Fruit fly (Drosophila melanogaster): ENCODE results near the gene CG17600.

The CG17600 gene

DNA sequence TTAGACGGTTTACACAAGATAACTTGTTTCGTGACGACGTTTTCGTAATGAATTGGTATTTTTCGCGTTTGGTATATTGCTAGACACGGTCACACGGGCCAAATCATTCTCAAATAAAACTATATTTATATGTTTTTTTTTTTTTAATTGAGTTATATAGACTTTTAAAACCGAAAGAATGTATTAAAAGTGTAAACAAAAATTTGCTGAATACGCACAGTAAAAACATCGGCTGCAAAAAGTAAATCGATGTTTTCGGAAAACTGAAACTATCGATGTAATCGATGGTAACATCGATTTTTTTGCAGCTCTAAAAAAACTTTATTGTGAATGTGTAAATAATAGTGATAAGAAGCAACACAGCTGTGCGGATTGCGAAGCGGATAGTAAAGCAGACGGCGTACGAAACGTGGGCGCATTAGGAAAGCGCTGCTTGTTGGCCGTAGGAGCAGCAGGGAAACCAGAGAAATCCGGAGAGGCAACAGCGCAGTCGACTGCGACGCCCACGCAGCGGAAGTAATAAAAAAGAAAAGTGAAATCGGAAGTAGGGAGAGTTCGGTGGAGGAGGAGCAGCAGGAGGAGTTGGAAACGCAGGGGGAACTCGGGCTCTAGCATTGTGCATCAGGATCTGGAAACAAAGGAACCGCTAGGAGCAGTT lies 14.8 kb downstream of the CG17600 start, which contains the start of gene S6kII (continued):
- TF ChIP-seq D (optimal IDR thresholded peaks at IDR 0.05) (no peak), D (GFP tag; optimal IDR thresholded peaks at IDR 0.05) (no peak), zfh2 (GFP tag; optimal IDR thresholded peaks at IDR 0.05) (no peak), CG11456 (GFP tag; IDR thresholded peaks at IDR 0.05) (no peak), Max (GFP tag; optimal IDR thresholded peaks at IDR 0.05) (peak; percentile 7), CG34376 (GFP tag; optimal IDR thresholded peaks at IDR 0.05) (no peak), otp (GFP tag; IDR thresholded peaks at IDR 0.05) (no peak), unc-4 (GFP tag; IDR thresholded peaks at IDR 0.05; ENCODE audit: partially characterized antibody) (peak; percentile 81), bigmax (GFP tag; optimal IDR thresholded peaks at IDR 0.05) (no peak), trem (tag; optimal IDR thresholded peaks at IDR 0.05) (peak; percentile 42), Gug (GFP tag; IDR thresholded peaks at IDR 0.05) (no peak), tup (GFP tag; optimal IDR thresholded peaks at IDR 0.05) (no peak), CG3995 (GFP tag; optimal IDR thresholded peaks at IDR 0.05) (peak; percentile 15), hkb (optimal IDR thresholded peaks at IDR 0.05) (no peak), hkb (GFP tag; IDR thresholded peaks at IDR 0.05) (no peak), CG2120 (GFP tag; optimal IDR thresholded peaks at IDR 0.05) (no peak), sr (GFP tag; IDR thresholded peaks at IDR 0.05) (no peak), CG10267 (tag; optimal IDR thresholded peaks at IDR 0.05) (peak; percentile 24), pho (GFP tag; optimal IDR thresholded peaks at IDR 0.05) (no peak), CG7786 (GFP tag; optimal IDR thresholded peaks at IDR 0.05) (no peak), CG7839 (tag; optimal IDR thresholded peaks at IDR 0.05) (no peak), CG12299 (tag; optimal IDR thresholded peaks at IDR 0.05) (no peak), CG13894 (tag; optimal IDR thresholded peaks at IDR 0.05) (no peak), CG1647 (GFP tag; optimal IDR thresholded peaks at IDR 0.05) (no peak), nerfin-2 (GFP tag; IDR thresholded peaks at IDR 0.05; ENCODE audit: partially characterized antibody) (peak; percentile 76), CG16815 (GFP tag; optimal IDR thresholded peaks at IDR 0.05) (no peak), CG32767 (GFP tag; IDR thresholded peaks at IDR 0.05) (no peak), corto (GFP tag; optimal IDR thresholded peaks at IDR 0.05) (no peak), Ptx1 (GFP tag; IDR thresholded peaks at IDR 0.05) (no peak), nau (GFP tag; optimal IDR thresholded peaks at IDR 0.05) (no peak), CG4617 (GFP tag; optimal IDR thresholded peaks at IDR 0.05; ENCODE audit: borderline replicate concordance) (peak; percentile 2), zen2 (GFP tag; IDR thresholded peaks at IDR 0.05; ENCODE audit: partially characterized antibody) (peak; percentile 78; the same call in 2 of the 3 replicates), mirr (GFP tag; optimal IDR thresholded peaks at IDR 0.05) (no peak), Bdp1 (GFP tag; optimal IDR thresholded peaks at IDR 0.05) (no peak), Abd-B (GFP tag; optimal IDR thresholded peaks at IDR 0.05) (no peak), Bgb (GFP tag; IDR thresholded peaks at IDR 0.05; ENCODE audit: partially characterized antibody) (peak; percentile 89), crp (GFP tag; optimal IDR thresholded peaks at IDR 0.05) (peak in 1 of 2 experiments; percentile 54), CG7928 (GFP tag; optimal IDR thresholded peaks at IDR 0.05) (no peak), CG14667 (GFP tag; IDR thresholded peaks at IDR 0.05) (no peak), CG17829 (tag; optimal IDR thresholded peaks at IDR 0.05) (peak; percentile 8), sna (GFP tag; IDR thresholded peaks at IDR 0.05; ENCODE audit: partially characterized antibody) (peak; percentile 74), inv (GFP tag; IDR thresholded peaks at IDR 0.05; ENCODE audit: partially characterized antibody) (peak; percentile 79), hbn (GFP tag; IDR thresholded peaks at IDR 0.05; ENCODE audit: partially characterized antibody) (peak; percentile 71), stwl (tag; optimal IDR thresholded peaks at IDR 0.05) (peak; percentile 64), HmgZ (tag; optimal IDR thresholded peaks at IDR 0.05) (peak; percentile 24), danr (GFP tag; IDR thresholded peaks at IDR 0.05) (no peak), CG3838 (GFP tag; optimal IDR thresholded peaks at IDR 0.05) (no peak), fru (optimal IDR thresholded peaks at IDR 0.05) (no peak), CG30403 (GFP tag; optimal IDR thresholded peaks at IDR 0.05) (no peak), CG7357 (GFP tag; IDR thresholded peaks at IDR 0.05) (no peak)

Measured in whole organism, embryonic.